Worm (Caenorhabditis elegans) whole organism, young adult: Measurements from ENCODE around the gene T12D8.9.

Experiments
- C17E4.6 ChIP-seq: fragments of 200-800 bp; sonication (Bioruptor generic); IDR thresholded peaks from 2 replicates; pipeline ENCODE4 v1.3.6; 2022; ENCODE audit warnings: missing genetic modification reagents, missing genetic modification characterization, missing compliant biosample characterization
- D2030.7 ChIP-seq: fragments of 200-800 bp; sonication (Bioruptor generic); IDR thresholded peaks from 2 replicates; pipeline ENCODE4 v1.3.6; 2022; ENCODE audit warnings: missing genetic modification reagents, missing genetic modification characterization, missing compliant biosample characterization
- F10E7.11 ChIP-seq: sonication (generic microtip); optimal IDR thresholded peaks from 2 replicates; lab custom pipeline; 2017; ENCODE audit warnings: mild to moderate bottlenecking, missing genetic modification characterization, moderate library complexity, missing compliant biosample characterization
- F37B4.10 ChIP-seq: fragments of 200-800 bp; sonication (Bioruptor generic); IDR thresholded peaks from 2 replicates; pipeline ENCODE4 v1.3.6; 2022; ENCODE audit warnings: missing genetic modification characterization, missing compliant biosample characterization
- Y53G8AR.9 ChIP-seq: fragments of 200-800 bp; sonication (Bioruptor generic); conservative IDR thresholded peaks from 2 replicates; pipeline ENCODE4 v1.3.6; 2022; ENCODE audit warnings: missing genetic modification reagents, missing genetic modification characterization, missing compliant biosample characterization
- Y79H2A.3 ChIP-seq: fragments of 200-800 bp; sonication (Bioruptor generic); conservative IDR thresholded peaks from 2 replicates; pipeline ENCODE4 v1.3.6; 2022; ENCODE audit warnings: missing genetic modification reagents, missing genetic modification characterization, missing compliant biosample characterization
- Y95B8A.8 ChIP-seq: fragments of 200-800 bp; sonication (Bioruptor generic); IDR thresholded peaks from 2 replicates; pipeline ENCODE4 v1.3.6; 2022; ENCODE audit warnings: missing genetic modification reagents, missing genetic modification characterization, missing compliant biosample characterization
- ZK185.1 ChIP-seq: sonication (generic microtip); optimal IDR thresholded peaks from 2 replicates; lab custom pipeline; 2016; ENCODE audit warnings: mild to moderate bottlenecking, missing genetic modification characterization, missing compliant biosample characterization; ENCODE audit not compliant: poor library complexity, severe bottlenecking
- akir-1 ChIP-seq: fragments of 200-800 bp; sonication (Bioruptor generic); optimal IDR thresholded peaks from 2 replicates; lab custom pipeline; 2018; ENCODE audit warnings: mild to moderate bottlenecking, missing genetic modification characterization, moderate library complexity, missing compliant biosample characterization
- ama-1 ChIP-seq, 3 experiments: fragments of 150-350 bp in 1 of 3; sonication (generic microtip) in 2 of 3; optimal IDR thresholded peaks; 2 replicates each; lab custom pipeline; 2014 to 2018; ENCODE audit warnings: missing biosample characterization in 2 of 3, missing genetic modification characterization in 2 of 3, missing genetic modification reagents in 2 of 3
- aptf-3 ChIP-seq: fragments of 200-800 bp; sonication (Bioruptor generic); IDR thresholded peaks from 2 replicates; pipeline ENCODE4 v1.3.6; 2022; ENCODE audit warnings: missing genetic modification characterization, missing compliant biosample characterization
- athp-1 ChIP-seq: sonication (generic microtip); optimal IDR thresholded peaks from 2 replicates; lab custom pipeline; 2017; ENCODE audit warnings: mild to moderate bottlenecking, missing genetic modification characterization, missing compliant biosample characterization
- attf-6 ChIP-seq: fragments of 200-800 bp; sonication (Bioruptor generic); IDR thresholded peaks from 2 replicates; pipeline ENCODE4 v1.3.6; 2022; ENCODE audit warnings: missing genetic modification reagents, missing genetic modification characterization, missing compliant biosample characterization
- bed-1 ChIP-seq: fragments of 200-800 bp; sonication (Bioruptor generic); IDR thresholded peaks from 2 replicates; pipeline ENCODE4 v1.3.6; 2022; ENCODE audit warnings: missing genetic modification reagents, missing genetic modification characterization, missing compliant biosample characterization
- ccch-3 ChIP-seq: fragments of 200-800 bp; sonication (Bioruptor generic); optimal IDR thresholded peaks from 2 replicates; lab custom pipeline; 2018; ENCODE audit warnings: mild to moderate bottlenecking, missing genetic modification characterization, missing compliant biosample characterization
- cebp-1 ChIP-seq, 2 experiments: fragments of 200-800 bp in 1 of 2; sonication (Bioruptor generic) in 1 of 2; sonication (generic microtip) in 1 of 2; IDR thresholded peaks in 1 of 2; optimal IDR thresholded peaks in 1 of 2; 2 replicates each; pipeline versions ENCODE4 v1.3.6 to Lab custom; 2017 to 2022; ENCODE audit warnings: missing compliant biosample characterization in 2 of 2, missing genetic modification characterization in 2 of 2, mild to moderate bottlenecking in 1 of 2, missing genetic modification reagents in 1 of 2, moderate library complexity in 1 of 2
- ceh-40 ChIP-seq: fragments of 200-800 bp; sonication (Bioruptor generic); IDR thresholded peaks from 2 replicates; pipeline ENCODE4 v1.3.6; 2022; ENCODE audit warnings: missing genetic modification characterization, missing compliant biosample characterization
- ceh-58 ChIP-seq: fragments of 200-800 bp; sonication (Bioruptor generic); IDR thresholded peaks from 2 replicates; pipeline ENCODE4 v1.3.6; 2022; ENCODE audit warnings: missing genetic modification characterization, missing compliant biosample characterization
- ceh-79 ChIP-seq: sonication (generic microtip); optimal IDR thresholded peaks from 2 replicates; lab custom pipeline; 2017; ENCODE audit warnings: mild to moderate bottlenecking, missing genetic modification characterization, missing compliant biosample characterization
- ceh-91 ChIP-seq: fragments of 200-800 bp; sonication (Bioruptor generic); IDR thresholded peaks from 2 replicates; pipeline ENCODE4 v1.3.6; 2022; ENCODE audit warnings: missing genetic modification reagents, missing genetic modification characterization, missing compliant biosample characterization
- chd-7 ChIP-seq: sonication (generic microtip); optimal IDR thresholded peaks from 2 replicates; lab custom pipeline; 2016; ENCODE audit warnings: mild to moderate bottlenecking, missing genetic modification characterization, moderate library complexity, missing compliant biosample characterization
- dox-1 ChIP-seq: fragments of 200-800 bp; sonication (Bioruptor generic); IDR thresholded peaks from 2 replicates; pipeline ENCODE4 v1.3.6; 2022; ENCODE audit warnings: missing genetic modification reagents, missing genetic modification characterization, missing compliant biosample characterization
- dpff-1 ChIP-seq: sonication (generic microtip); optimal IDR thresholded peaks from 2 replicates; lab custom pipeline; 2017; ENCODE audit warnings: mild to moderate bottlenecking, missing genetic modification characterization, missing compliant biosample characterization
- dpl-1 ChIP-seq: fragments of 150-350 bp; optimal IDR thresholded peaks from 2 replicates; lab custom pipeline; 2014; ENCODE audit warnings: missing biosample characterization, missing genetic modification reagents, missing genetic modification characterization
- efl-1 ChIP-seq: fragments of 150-350 bp; optimal IDR thresholded peaks from 2 replicates; lab custom pipeline; 2014; ENCODE audit warnings: missing biosample characterization, missing genetic modification reagents, missing genetic modification characterization
- ets-4 ChIP-seq: fragments of 200-800 bp; sonication (Bioruptor generic); optimal IDR thresholded peaks from 2 replicates; lab custom pipeline; 2018; ENCODE audit warnings: mild to moderate bottlenecking, missing genetic modification characterization, missing compliant biosample characterization
- hmg-1.2 ChIP-seq: fragments of 200-800 bp; sonication (Bioruptor generic); IDR thresholded peaks from 2 replicates; pipeline ENCODE4 v1.3.6; 2022; ENCODE audit warnings: missing genetic modification reagents, missing genetic modification characterization, missing compliant biosample characterization
- hmg-20 ChIP-seq: fragments of 200-800 bp; sonication (Bioruptor generic); IDR thresholded peaks from 2 replicates; pipeline ENCODE4 v1.3.6; 2022; ENCODE audit warnings: missing genetic modification reagents, missing genetic modification characterization, missing compliant biosample characterization
- hrde-1 ChIP-seq: sonication (generic microtip); optimal IDR thresholded peaks from 2 replicates; lab custom pipeline; 2016; ENCODE audit warnings: missing genetic modification characterization, mild to moderate bottlenecking, missing compliant biosample characterization, moderate library complexity, missing genotype, missing genetic modification reagents, borderline replicate concordance
- hsf-1 ChIP-seq: fragments of 200-800 bp; sonication (Bioruptor generic); IDR thresholded peaks from 2 replicates; pipeline ENCODE4 v1.3.6; 2022; ENCODE audit warnings: missing genetic modification reagents, missing genetic modification characterization, missing compliant biosample characterization
- lag-1 ChIP-seq: fragments of 200-800 bp; sonication (Bioruptor generic); IDR thresholded peaks from 2 replicates; pipeline ENCODE4 v1.3.6; 2022; ENCODE audit warnings: missing genetic modification reagents, missing genetic modification characterization, missing compliant biosample characterization
- let-607 ChIP-seq, 2 experiments: fragments of 200-800 bp in 1 of 2; sonication (Bioruptor generic) in 1 of 2; sonication (generic microtip) in 1 of 2; optimal IDR thresholded peaks; 2 replicates each; lab custom pipeline; 2016 to 2018; ENCODE audit warnings: mild to moderate bottlenecking in 2 of 2, missing compliant biosample characterization in 2 of 2, missing genetic modification characterization in 2 of 2, moderate library complexity in 2 of 2, missing genotype in 1 of 2
- lin-54 ChIP-seq: fragments of 200-800 bp; sonication (Bioruptor generic); optimal IDR thresholded peaks from 2 replicates; lab custom pipeline; 2018; ENCODE audit warnings: mild to moderate bottlenecking, missing genetic modification characterization, missing compliant biosample characterization
- madf-10 ChIP-seq: sonication (generic microtip); optimal IDR thresholded peaks from 2 replicates; lab custom pipeline; 2016; ENCODE audit warnings: mild to moderate bottlenecking, missing genetic modification characterization, missing compliant biosample characterization
- mel-28 ChIP-seq: sonication (generic microtip); optimal IDR thresholded peaks from 2 replicates; lab custom pipeline; 2016; ENCODE audit warnings: borderline replicate concordance, mild to moderate bottlenecking, missing genetic modification characterization, missing compliant biosample characterization
- nfya-1 ChIP-seq: sonication (generic microtip); optimal IDR thresholded peaks from 2 replicates; lab custom pipeline; 2017; ENCODE audit warnings: antibody characterized with exemption, missing compliant biosample characterization, missing genetic modification characterization, borderline replicate concordance; ENCODE audit not compliant: insufficient read depth
- nhr-120 ChIP-seq: fragments of 200-800 bp; sonication (Bioruptor generic); IDR thresholded peaks from 2 replicates; pipeline ENCODE4 v1.3.6; 2022; ENCODE audit warnings: missing genetic modification characterization, missing compliant biosample characterization
- nhr-90 ChIP-seq: sonication (generic microtip); optimal IDR thresholded peaks from 2 replicates; lab custom pipeline; 2016; ENCODE audit warnings: missing genotype, mild to moderate bottlenecking, missing genetic modification characterization, missing compliant biosample characterization
- repo-1 ChIP-seq: sonication (generic microtip); optimal IDR thresholded peaks from 2 replicates; lab custom pipeline; 2017; ENCODE audit warnings: mild to moderate bottlenecking, missing genetic modification characterization, missing compliant biosample characterization
- rpc-1 ChIP-seq, 2 experiments: fragments of 150-350 bp in 1 of 2; sonication (generic microtip) in 1 of 2; optimal IDR thresholded peaks; 2 replicates each; lab custom pipeline; 2014 to 2018; ENCODE audit warnings: missing biosample characterization in 1 of 2, missing genetic modification characterization in 1 of 2, missing genetic modification reagents in 1 of 2, missing genotype in 1 of 2
- snpc-3.4 ChIP-seq: sonication (generic microtip); optimal IDR thresholded peaks from 2 replicates; lab custom pipeline; 2017; ENCODE audit warnings: missing genetic modification characterization, mild to moderate bottlenecking, missing compliant biosample characterization, antibody characterized with exemption, moderate library complexity, missing genotype, missing genetic modification reagents
- tbx-9 ChIP-seq: sonication (generic microtip); optimal IDR thresholded peaks from 2 replicates; lab custom pipeline; 2016; ENCODE audit warnings: borderline replicate concordance, missing genetic modification characterization, inconsistent platforms, missing compliant biosample characterization
- zfh-2 ChIP-seq: fragments of 200-800 bp; sonication (Bioruptor generic); conservative IDR thresholded peaks from 2 replicates; pipeline ENCODE4 v1.3.6; 2022; ENCODE audit warnings: missing genetic modification reagents, missing genetic modification characterization, missing compliant biosample characterization
- ztf-22 ChIP-seq: fragments of 200-800 bp; sonication (Bioruptor generic); optimal IDR thresholded peaks from 2 replicates; lab custom pipeline; 2018; ENCODE audit warnings: mild to moderate bottlenecking, missing genetic modification characterization, moderate library complexity, missing compliant biosample characterization
- ztf-6 ChIP-seq: fragments of 200-800 bp; sonication (Bioruptor generic); IDR thresholded peaks from 2 replicates; pipeline ENCODE4 v1.3.6; 2022; ENCODE audit warnings: missing genetic modification reagents, missing genetic modification characterization, missing compliant biosample characterization

The T12D8.9 gene

ce11 chrIII:13624226-13624625 is 7.3 kb downstream of the T12D8.9 start, which contains the start of gene taf-9:
taf-9 (plus strand) TSS chrIII:13624276.
- TF ChIP-seq Y53G8AR.9, result peak; percentile 58; the same call in 1 of the 2 replicates
- TF ChIP-seq F10E7.11 (tag; lab: Kevin White, UChicago), result peak; percentile 18
- no peak for TF ChIP-seq ama-1 (optimal IDR thresholded peaks at IDR 0.05; lab: Kevin White, UChicago)
- no peak for TF ChIP-seq ama-1 (GFP tag; optimal IDR thresholded peaks at IDR 0.05; lab: Kevin White, UChicago)
- TF ChIP-seq attf-6 (GFP tag; lab: Robert Waterston, UW), result 0 out of 2 replicates have a peak, but pooled peaks have one; percentile 21
- TF ChIP-seq ccch-3 (GFP tag; lab: Kevin White, UChicago), result no peak
- peak; percentile 2 for TF ChIP-seq snpc-3.4
- TF ChIP-seq hmg-1.2, result peak; percentile 6; the same call in 1 of the 2 replicates
- 0 out of 2 replicates have a peak, but pooled peaks have one; percentile 30 for TF ChIP-seq D2030.7 (GFP tag; lab: Robert Waterston, UW)
- TF ChIP-seq bed-1 (GFP tag; lab: Robert Waterston, UW), result no peak
- TF ChIP-seq repo-1 (tag; lab: Kevin White, UChicago), result peak; percentile 71
- TF ChIP-seq madf-10 (tag; lab: Kevin White, UChicago), result no peak
- 0 out of 2 replicates have a peak, but pooled peaks have one; percentile 12 for TF ChIP-seq aptf-3 (GFP tag; lab: Robert Waterston, UW)
- no peak for TF ChIP-seq Y79H2A.3
- TF ChIP-seq chd-7 (tag; lab: Kevin White, UChicago), result no peak
- TF ChIP-seq ceh-40 (GFP tag; lab: Robert Waterston, UW), result no peak
- TF ChIP-seq C17E4.6 (GFP tag; lab: Robert Waterston, UW), result no peak
- no peak for TF ChIP-seq efl-1 (GFP tag; lab: Kevin White, UChicago)
- no peak for TF ChIP-seq nhr-120 (GFP tag; lab: Robert Waterston, UW)
- TF ChIP-seq lin-54 (GFP tag; lab: Kevin White, UChicago), result no peak
- TF ChIP-seq ceh-91 (GFP tag; lab: Robert Waterston, UW), result no peak
- no peak for TF ChIP-seq rpc-1 (optimal IDR thresholded peaks at IDR 0.05; lab: Kevin White, UChicago)
- no peak for TF ChIP-seq rpc-1 (tag; optimal IDR thresholded peaks at IDR 0.05; lab: Kevin White, UChicago)
- no peak for TF ChIP-seq nhr-90 (tag; lab: Kevin White, UChicago)
- TF ChIP-seq mel-28, result no peak
- TF ChIP-seq tbx-9, result no peak
- TF ChIP-seq let-607 (tag; optimal IDR thresholded peaks at IDR 0.05; lab: Kevin White, UChicago), result no peak
- no peak for TF ChIP-seq lag-1 (GFP tag; lab: Robert Waterston, UW)
- TF ChIP-seq ztf-22 (GFP tag; lab: Kevin White, UChicago), result no peak
- TF ChIP-seq hsf-1 (GFP tag; lab: Robert Waterston, UW), result 0 out of 2 replicates have a peak, but pooled peaks have one; percentile 27
- 0 out of 2 replicates have a peak, but pooled peaks have one; percentile 39 for TF ChIP-seq ceh-58 (GFP tag; lab: Robert Waterston, UW)
- no peak for TF ChIP-seq cebp-1 (GFP tag; IDR thresholded peaks at IDR 0.05; lab: Robert Waterston, UW)
- TF ChIP-seq cebp-1 (tag; optimal IDR thresholded peaks at IDR 0.05; lab: Kevin White, UChicago), result peak; percentile 14
- TF ChIP-seq dpl-1 (GFP tag; lab: Kevin White, UChicago), result no peak
- TF ChIP-seq dox-1 (GFP tag; lab: Robert Waterston, UW), result no peak

- TF ChIP-seq nfya-1 (tag; lab: Kevin White, UChicago) (no peak), F10E7.11 (tag; lab: Kevin White, UChicago) (no peak), dpff-1 (no peak), attf-6 (GFP tag; lab: Robert Waterston, UW) (no peak), athp-1 (tag; lab: Kevin White, UChicago) (no peak), dox-1 (GFP tag; lab: Robert Waterston, UW) (peak; percentile 69), Y95B8A.8 (peak; percentile 57), F37B4.10 (GFP tag; lab: Robert Waterston, UW) (no peak), akir-1 (GFP tag; lab: Kevin White, UChicago) (no peak), ztf-6 (GFP tag; lab: Robert Waterston, UW) (no peak), hmg-20 (GFP tag; lab: Robert Waterston, UW) (0 out of 2 replicates have a peak, but pooled peaks have one; percentile 3), ceh-79 (tag; lab: Kevin White, UChicago) (no peak), ets-4 (no peak), hrde-1 (tag; lab: Kevin White, UChicago) (peak; percentile 28), zfh-2 (GFP tag; lab: Robert Waterston, UW) (peak; percentile 79), ZK185.1 (tag; lab: Kevin White, UChicago) (peak; percentile 37)
These were observed 8.9 kb downstream of the T12D8.9 start for ce11 chrIII:13625650-13626430.
